Worm (Caenorhabditis elegans) whole organism, L1 larva: ENCODE data around the gene unc-82.

Experiments used
- C04F5.9 ChIP-seq: sonication (generic microtip); optimal IDR thresholded peaks from 2 replicates; lab custom pipeline; 2016; ENCODE audit warnings: missing genetic modification characterization, missing compliant biosample characterization
- C16A3.4 ChIP-seq: fragments of 150-350 bp; optimal IDR thresholded peaks from 2 replicates; lab custom pipeline; 2014; ENCODE audit warnings: missing biosample characterization, missing genetic modification characterization
- C34B4.2 ChIP-seq: sonication (generic microtip); optimal IDR thresholded peaks from 2 replicates; lab custom pipeline; 2017; ENCODE audit warnings: mild to moderate bottlenecking, missing genetic modification characterization, missing compliant biosample characterization
- F16B12.6 ChIP-seq: fragments of 150-350 bp; optimal IDR thresholded peaks from 2 replicates; lab custom pipeline; 2014; ENCODE audit warnings: missing biosample characterization, missing genetic modification characterization
- aly-2 ChIP-seq: fragments of 150-350 bp; optimal IDR thresholded peaks from 2 replicates; lab custom pipeline; 2014; ENCODE audit warnings: missing biosample characterization, missing genetic modification characterization
- ama-1 ChIP-seq: fragments of 150-350 bp; optimal IDR thresholded peaks from 2 replicates; lab custom pipeline; 2014
- blmp-1 ChIP-seq: fragments of 150-350 bp; optimal IDR thresholded peaks from 2 replicates; lab custom pipeline; 2014; ENCODE audit warnings: missing biosample characterization, missing genetic modification characterization
- ceh-8 ChIP-seq: fragments of 200-800 bp; sonication (Bioruptor generic); optimal IDR thresholded peaks from 2 replicates; lab custom pipeline; 2018; ENCODE audit warnings: mild to moderate bottlenecking, missing genetic modification characterization, moderate library complexity, missing compliant biosample characterization
- ceh-82 ChIP-seq, 3 experiments: fragments of 150-350 bp in 1 of 3; sonication (generic microtip) in 2 of 3; optimal IDR thresholded peaks; 2 replicates each; lab custom pipeline; 2014 to 2017; ENCODE audit warnings: missing biosample characterization in 3 of 3, missing genetic modification characterization in 3 of 3
- ceh-88 ChIP-seq: fragments of 200-800 bp; sonication (Bioruptor generic); IDR thresholded peaks from 2 replicates; pipeline ENCODE4 v1.3.6; 2022; ENCODE audit warnings: missing genetic modification characterization, missing compliant biosample characterization
- ces-1 ChIP-seq: fragments of 150-350 bp; optimal IDR thresholded peaks from 2 replicates; lab custom pipeline; 2014; ENCODE audit warnings: missing biosample characterization, missing genetic modification reagents, missing genetic modification characterization
- dsc-1 ChIP-seq: sonication (generic microtip); optimal IDR thresholded peaks from 2 replicates; lab custom pipeline; 2016; ENCODE audit warnings: mild to moderate bottlenecking, missing genetic modification characterization, missing compliant biosample characterization
- efl-1 ChIP-seq, 4 experiments: fragments of 150-350 bp; optimal IDR thresholded peaks in 3 of 4; peaks in 1 of 4; 1 replicate in 1 of 4; 2 replicates in 3 of 4; lab custom pipeline; 2014; ENCODE audit warnings: missing biosample characterization in 2 of 4, missing genetic modification characterization in 2 of 4, missing genetic modification reagents in 2 of 4
- fos-1 ChIP-seq: fragments of 150-350 bp; optimal IDR thresholded peaks from 2 replicates; lab custom pipeline; 2014; ENCODE audit warnings: missing biosample characterization, missing genetic modification characterization
- grh-1 ChIP-seq: fragments of 200-800 bp; sonication (Bioruptor generic); IDR thresholded peaks from 2 replicates; pipeline ENCODE4 v1.3.6; 2022; ENCODE audit warnings: missing genetic modification reagents, missing genetic modification characterization, missing compliant biosample characterization
- hlh-17 ChIP-seq: fragments of 200-800 bp; sonication (Bioruptor generic); optimal IDR thresholded peaks from 2 replicates; lab custom pipeline; 2018; ENCODE audit warnings: missing genetic modification characterization, mild to moderate bottlenecking, missing compliant biosample characterization, moderate library complexity, borderline replicate concordance
- hlh-4 ChIP-seq: sonication (generic microtip); optimal IDR thresholded peaks from 2 replicates; lab custom pipeline; 2016; ENCODE audit warnings: mild to moderate bottlenecking, missing genetic modification characterization, missing compliant biosample characterization
- jun-1 ChIP-seq: fragments of 150-350 bp; optimal IDR thresholded peaks from 2 replicates; lab custom pipeline; 2014; ENCODE audit warnings: missing biosample characterization, missing genetic modification reagents, missing genetic modification characterization
- lin-14 ChIP-seq: fragments of 200-800 bp; sonication (Bioruptor generic); optimal IDR thresholded peaks from 2 replicates; lab custom pipeline; 2018; ENCODE audit warnings: mild to moderate bottlenecking, missing genetic modification characterization, moderate library complexity, missing compliant biosample characterization
- lin-39 ChIP-seq: fragments of 150-350 bp; optimal IDR thresholded peaks from 2 replicates; lab custom pipeline; 2014; ENCODE audit warnings: missing biosample characterization, missing genetic modification reagents, missing genetic modification characterization
- lsy-2 ChIP-seq, 2 experiments: fragments of 150-350 bp; optimal IDR thresholded peaks; 2 replicates each; lab custom pipeline; 2014; ENCODE audit warnings: missing biosample characterization in 2 of 2, missing genetic modification characterization in 2 of 2
- mdl-1 ChIP-seq, 2 experiments: fragments of 150-350 bp; optimal IDR thresholded peaks; 2 replicates each; lab custom pipeline; 2014 to 2017; ENCODE audit warnings: missing biosample characterization in 2 of 2, missing genetic modification characterization in 2 of 2, inconsistent platforms in 1 of 2
- mef-2 ChIP-seq: fragments of 150-350 bp; optimal IDR thresholded peaks from 2 replicates; lab custom pipeline; 2014; ENCODE audit warnings: missing biosample characterization, missing genetic modification characterization
- nhr-19 ChIP-seq: fragments of 200-800 bp; sonication (Bioruptor generic); conservative IDR thresholded peaks from 2 replicates; pipeline ENCODE4 v1.3.6; 2022; ENCODE audit warnings: missing genetic modification characterization, missing compliant biosample characterization
- nhr-237 ChIP-seq: fragments of 150-350 bp; optimal IDR thresholded peaks from 2 replicates; lab custom pipeline; 2014; ENCODE audit warnings: missing biosample characterization, missing genetic modification characterization
- nhr-47 ChIP-seq: sonication (generic microtip); optimal IDR thresholded peaks from 2 replicates; lab custom pipeline; 2016; ENCODE audit warnings: mild to moderate bottlenecking, missing genetic modification characterization, moderate library complexity, missing compliant biosample characterization
- nhr-71 ChIP-seq: sonication (generic microtip); optimal IDR thresholded peaks from 2 replicates; lab custom pipeline; 2016; ENCODE audit warnings: mild to moderate bottlenecking, missing genetic modification characterization, moderate library complexity, missing compliant biosample characterization
- nhr-85 ChIP-seq: sonication (generic microtip); peaks from one replicate; lab custom pipeline; 2016; ENCODE audit warnings: missing genetic modification characterization, inconsistent platforms, missing compliant biosample characterization
- rnt-1 ChIP-seq: sonication (generic microtip); optimal IDR thresholded peaks from 2 replicates; lab custom pipeline; 2016; ENCODE audit warnings: mild to moderate bottlenecking, missing genetic modification characterization, moderate library complexity, missing compliant biosample characterization
- skn-1 ChIP-seq: fragments of 150-350 bp; optimal IDR thresholded peaks from 2 replicates; lab custom pipeline; 2014; ENCODE audit warnings: missing biosample characterization, missing genetic modification characterization
- snpc-4 ChIP-seq: fragments of 150-350 bp; optimal IDR thresholded peaks from 2 replicates; lab custom pipeline; 2014; ENCODE audit warnings: missing biosample characterization, missing genetic modification characterization
- sox-4 ChIP-seq: sonication (generic microtip); optimal IDR thresholded peaks from 2 replicates; lab custom pipeline; 2016; ENCODE audit warnings: missing genetic modification characterization, missing compliant biosample characterization
- swsn-7 ChIP-seq: sonication (generic microtip); optimal IDR thresholded peaks from 2 replicates; lab custom pipeline; 2016; ENCODE audit warnings: missing genetic modification characterization, missing compliant biosample characterization
- unc-130 ChIP-seq: fragments of 150-350 bp; optimal IDR thresholded peaks from 2 replicates; lab custom pipeline; 2017; ENCODE audit warnings: missing biosample characterization, missing genetic modification characterization, inconsistent platforms
- unc-86 ChIP-seq: sonication (generic microtip); optimal IDR thresholded peaks from 2 replicates; lab custom pipeline; 2016; ENCODE audit warnings: missing genetic modification characterization, missing compliant biosample characterization
- vab-15 ChIP-seq: sonication (generic microtip); optimal IDR thresholded peaks from 2 replicates; lab custom pipeline; 2017; ENCODE audit warnings: missing genotype, mild to moderate bottlenecking, missing genetic modification characterization, missing compliant biosample characterization
- xbp-1 ChIP-seq: sonication (generic microtip); optimal IDR thresholded peaks from 2 replicates; lab custom pipeline; 2016; ENCODE audit warnings: missing genetic modification characterization, missing compliant biosample characterization

unc-82 gene

DNA sequence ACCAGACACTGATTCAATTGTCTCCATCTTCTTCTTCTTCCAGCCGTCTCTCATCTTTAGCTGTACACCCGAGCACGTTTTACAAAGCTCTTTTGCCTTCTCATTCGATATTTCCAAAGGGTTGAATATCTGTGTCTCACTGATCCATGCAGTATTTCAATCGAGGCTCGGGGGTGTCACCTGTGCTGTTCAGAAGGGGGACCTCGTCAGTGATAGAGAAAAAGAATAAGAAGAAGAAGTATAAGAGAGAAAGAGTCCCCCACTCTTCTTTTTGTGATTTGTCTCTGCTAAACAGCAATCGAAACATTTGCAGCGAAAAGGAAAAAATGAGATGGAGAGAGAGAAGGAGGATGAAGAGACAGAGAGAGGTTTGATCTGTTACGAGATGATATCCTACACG, 1.8 kb downstream of the unc-82 start (continued):
- TF ChIP-seq unc-86 (tag; lab: Kevin White, UChicago) = no peak
- TF ChIP-seq blmp-1 = no peak
- TF ChIP-seq ces-1 (GFP tag; lab: Kevin White, UChicago) = no peak
- TF ChIP-seq C04F5.9 (tag; lab: Kevin White, UChicago) = no peak
- TF ChIP-seq skn-1 = no peak
- peak; percentile 47 for TF ChIP-seq nhr-19 (GFP tag; lab: Robert Waterston, UW)
- TF ChIP-seq vab-15 = no peak
- no peak for TF ChIP-seq mef-2 (tag; lab: Kevin White, UChicago)
- TF ChIP-seq hlh-4 (tag; lab: Kevin White, UChicago) = no peak
- no peak for TF ChIP-seq F16B12.6 (tag; lab: Kevin White, UChicago)
- no peak for TF ChIP-seq ama-1 (lab: Kevin White, UChicago)
- TF ChIP-seq nhr-237 (tag; lab: Kevin White, UChicago) = no peak
- no peak for TF ChIP-seq xbp-1 (tag; lab: Kevin White, UChicago)
- TF ChIP-seq mdl-1 (tag; optimal IDR thresholded peaks at IDR 0.05; lab: Kevin White, UChicago) = no peak
- no peak for TF ChIP-seq jun-1 (tag; lab: Kevin White, UChicago)
- peak; percentile 65 for TF ChIP-seq nhr-71 (tag; lab: Kevin White, UChicago)
- no peak for TF ChIP-seq sox-4 (tag; lab: Kevin White, UChicago)
- no peak for TF ChIP-seq swsn-7
- no peak for TF ChIP-seq snpc-4
- no peak for TF ChIP-seq nhr-47 (tag; lab: Kevin White, UChicago)
- no peak for TF ChIP-seq ceh-88 (GFP tag; lab: Robert Waterston, UW)
- no peak for TF ChIP-seq fos-1 (tag; lab: Kevin White, UChicago)
- no peak for TF ChIP-seq efl-1 (optimal IDR thresholded peaks at IDR 0.05; lab: Kevin White, UChicago)
- no peak for TF ChIP-seq efl-1 (GFP tag; optimal IDR thresholded peaks at IDR 0.05 in 1 of 2; lab: Kevin White, UChicago)
- no peak for TF ChIP-seq aly-2 (tag; lab: Kevin White, UChicago)
- TF ChIP-seq grh-1 (GFP tag; lab: Robert Waterston, UW) = no peak
- peak in 1 of 2 experiments; percentile 53 for TF ChIP-seq lsy-2 (tag; optimal IDR thresholded peaks at IDR 0.05; lab: Kevin White, UChicago)
- no peak for TF ChIP-seq C34B4.2 (tag; lab: Kevin White, UChicago)
- TF ChIP-seq nhr-85 = no peak
- TF ChIP-seq hlh-17 (GFP tag; lab: Kevin White, UChicago) = no peak
- TF ChIP-seq lin-39 (tag; lab: Kevin White, UChicago) = no peak

DNA sequence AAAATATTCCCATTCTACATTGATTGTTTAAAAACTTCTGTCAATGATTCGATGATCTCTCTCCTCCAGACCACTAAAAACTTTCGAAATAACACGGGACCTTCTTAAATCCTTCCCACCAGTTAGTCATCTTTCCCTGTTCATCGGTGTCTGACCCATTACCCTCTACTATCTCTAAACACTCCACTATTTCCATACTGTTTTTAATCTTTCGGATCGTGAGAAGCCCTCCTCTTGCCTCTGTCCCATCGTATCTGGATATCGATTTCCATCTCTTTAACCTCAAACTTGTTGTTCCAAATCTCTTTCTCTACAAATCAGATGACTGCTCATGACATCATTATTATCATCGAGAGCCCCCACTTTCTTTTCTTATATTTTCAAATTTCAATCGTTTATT, 4.0 kb downstream of the unc-82 start:
- peak; percentile 6 to 33 for TF ChIP-seq lsy-2 (tag; optimal IDR thresholded peaks at IDR 0.05; lab: Kevin White, UChicago)
- peak; percentile 10 for TF ChIP-seq unc-130 (tag; lab: Kevin White, UChicago)
- no peak for TF ChIP-seq efl-1 (optimal IDR thresholded peaks at IDR 0.05; lab: Kevin White, UChicago)
- TF ChIP-seq efl-1 (GFP tag; optimal IDR thresholded peaks at IDR 0.05 in 1 of 2; lab: Kevin White, UChicago) = peak in 1 of 2 experiments; percentile 79
- TF ChIP-seq dsc-1 = peak; percentile 1
- TF ChIP-seq rnt-1 = peak; percentile 55
- TF ChIP-seq skn-1 = no peak

DNA sequence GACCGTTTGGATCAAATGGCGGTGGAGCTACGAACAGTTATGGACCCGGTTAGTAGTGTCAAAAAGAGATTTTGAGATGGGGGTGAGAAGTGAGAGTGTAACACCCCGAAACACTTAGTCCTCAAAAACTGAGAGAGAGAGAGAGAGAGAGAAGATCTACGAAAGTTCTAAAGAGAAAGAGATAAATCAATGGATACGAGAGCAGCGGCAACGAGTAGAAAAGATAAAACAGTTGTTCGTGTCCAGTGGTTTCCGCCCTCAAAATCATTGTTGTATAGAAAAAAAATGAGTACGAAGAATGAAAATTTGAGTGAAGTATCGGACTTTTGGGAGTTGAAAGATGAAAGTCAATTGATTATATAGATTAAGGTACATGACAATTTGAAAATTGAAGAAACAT, 4.7 kb downstream of the unc-82 start:
- TF ChIP-seq nhr-19 (GFP tag; lab: Robert Waterston, UW) (peak; percentile 17; the same call in 1 of the 2 replicates), unc-130 (tag; lab: Kevin White, UChicago) (peak; percentile 37), lin-14 (GFP tag; lab: Kevin White, UChicago) (peak; percentile 78), hlh-4 (tag; lab: Kevin White, UChicago) (no peak), nhr-71 (tag; lab: Kevin White, UChicago) (peak; percentile 54), rnt-1 (peak; percentile 82), lin-39 (tag; lab: Kevin White, UChicago) (peak; percentile 44), C16A3.4 (tag; lab: Kevin White, UChicago) (no peak), lsy-2 (tag; optimal IDR thresholded peaks at IDR 0.05; lab: Kevin White, UChicago) (peak in 1 of 2 experiments; percentile 39), F16B12.6 (tag; lab: Kevin White, UChicago) (no peak), ceh-82 (tag; optimal IDR thresholded peaks at IDR 0.05; lab: Kevin White, UChicago) (no peak), ceh-8 (GFP tag; lab: Kevin White, UChicago) (no peak)
